Fruit fly (Drosophila melanogaster) whole organism: ENCODE data around the gene CG32573.

Source experiments
- CG8478 ChIP-seq: fragments of >200 bp; optimal IDR thresholded peaks from 2 replicates; lab custom pipeline; 2018; ENCODE audit warnings: inconsistent platforms
- pan ChIP-seq: fragments of >200 bp; optimal IDR thresholded peaks from 2 replicates; lab custom pipeline; 2017
- psq ChIP-seq: fragments of >200 bp; optimal IDR thresholded peaks from 2 replicates; lab custom pipeline; 2017
- usp ChIP-seq: fragments of >200 bp; optimal IDR thresholded peaks from 2 replicates; lab custom pipeline; 2017; ENCODE audit warnings: missing biosample characterization, missing genetic modification characterization, mixed read lengths

DNA sequence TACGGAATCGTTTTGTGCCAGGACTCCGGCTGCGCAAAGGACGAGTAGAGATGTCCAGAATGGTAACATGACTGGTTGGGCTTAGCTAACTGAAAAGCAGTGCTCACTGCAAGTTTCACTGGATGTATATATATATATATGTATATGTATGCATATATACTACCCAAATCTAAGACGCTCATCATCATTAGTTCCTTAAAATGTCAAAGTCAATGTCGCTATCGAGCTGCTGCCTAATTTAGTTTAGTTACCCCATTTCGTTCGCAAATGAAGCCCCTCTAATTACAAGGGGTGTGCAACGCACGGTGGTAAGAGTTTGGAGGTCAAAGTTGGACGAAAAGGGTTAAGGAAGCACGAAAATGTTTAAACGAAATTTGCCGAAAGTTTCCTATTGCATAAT is 48.9 kb downstream of the CG32573 start, which contains the start of gene CG9676:
- no peak for TF ChIP-seq pan
- no peak for TF ChIP-seq usp (GFP tag; lab: Kevin White, UChicago)
- no peak for TF ChIP-seq CG8478
- no peak for TF ChIP-seq psq (lab: Kevin White, UChicago)
